Fruit fly (Drosophila melanogaster) whole organism, embryonic: ENCODE results near the gene Pss.

Experiments used
- Atf-2 ChIP-seq: fragments of 200-800 bp; sonication (Bioruptor generic); optimal IDR thresholded peaks from 2 replicates; lab custom pipeline; 2016; ENCODE audit warnings: missing biosample characterization, missing genetic modification characterization
- BtbVII ChIP-seq: fragments of 200-800 bp; sonication (Bioruptor generic); optimal IDR thresholded peaks from 3 replicates; lab custom pipeline; 2017; ENCODE audit warnings: missing biosample characterization, mild to moderate bottlenecking, missing genetic modification characterization
- CG10321 ChIP-seq: fragments of 200-800 bp; sonication (Bioruptor generic); IDR thresholded peaks from 2 replicates; pipeline ENCODE4 v1.3.6; 2022; ENCODE audit warnings: missing biosample characterization, missing genetic modification characterization
- CG10431 ChIP-seq: fragments of 200-800 bp; sonication (Bioruptor generic); optimal IDR thresholded peaks from 3 replicates; lab custom pipeline; 2018; ENCODE audit warnings: missing biosample characterization, mild to moderate bottlenecking, missing genetic modification characterization
- CG10543 ChIP-seq: fragments of 200-800 bp; sonication (Bioruptor generic); optimal IDR thresholded peaks from 3 replicates; lab custom pipeline; 2017; ENCODE audit warnings: missing biosample characterization, mild to moderate bottlenecking, missing genetic modification characterization, moderate library complexity
- CG11456 ChIP-seq: fragments of 200-800 bp; sonication (Bioruptor generic); IDR thresholded peaks from 3 replicates; pipeline ENCODE4 v1.3.6; 2022; ENCODE audit warnings: missing biosample characterization, missing genetic modification characterization
- CG12236 ChIP-seq: fragments of 200-800 bp; sonication (Bioruptor generic); optimal IDR thresholded peaks from 2 replicates; lab custom pipeline; 2016; ENCODE audit warnings: missing biosample characterization, missing genetic modification characterization
- CG13424 ChIP-seq: fragments of 200-800 bp; sonication (Bioruptor generic); optimal IDR thresholded peaks from 2 replicates; lab custom pipeline; 2019; ENCODE audit warnings: missing biosample characterization, mild to moderate bottlenecking, missing genetic modification characterization, moderate library complexity
- CG16813 ChIP-seq: fragments of 200-800 bp; sonication (Bioruptor generic); IDR thresholded peaks from 3 replicates; pipeline ENCODE4 v1.3.6; 2022; ENCODE audit warnings: missing biosample characterization, missing genetic modification characterization; ENCODE audit not compliant: partially characterized antibody
- CG17359 ChIP-seq: fragments of 200-800 bp; sonication (Bioruptor generic); optimal IDR thresholded peaks from 3 replicates; lab custom pipeline; 2018; ENCODE audit warnings: missing biosample characterization, mild to moderate bottlenecking, missing genetic modification characterization, moderate library complexity
- CG31224 ChIP-seq: fragments of 200-800 bp; sonication (Bioruptor generic); IDR thresholded peaks from 2 replicates; pipeline ENCODE4 v1.3.6; 2022; ENCODE audit warnings: missing biosample characterization, missing genetic modification characterization
- CG31365 ChIP-seq: fragments of 200-800 bp; sonication (Bioruptor generic); optimal IDR thresholded peaks from 2 replicates; lab custom pipeline; 2018; ENCODE audit warnings: missing biosample characterization, mild to moderate bottlenecking, missing genetic modification characterization
- CG4404 ChIP-seq: fragments of 200-800 bp; sonication (Bioruptor generic); IDR thresholded peaks from 2 replicates; pipeline ENCODE4 v1.3.6; 2022; ENCODE audit warnings: missing biosample characterization, missing genetic modification characterization
- CG4617 ChIP-seq: fragments of 200-800 bp; sonication (Bioruptor generic); optimal IDR thresholded peaks from 3 replicates; lab custom pipeline; 2016; ENCODE audit warnings: missing biosample characterization, missing genetic modification characterization, borderline replicate concordance
- CG6272 ChIP-seq: fragments of 200-800 bp; sonication (Bioruptor generic); IDR thresholded peaks from 2 replicates; pipeline ENCODE4 v1.3.6; 2022; ENCODE audit warnings: missing biosample characterization, missing genetic modification characterization
- CG6813 ChIP-seq: fragments of 200-800 bp; sonication (Bioruptor generic); optimal IDR thresholded peaks from 2 replicates; lab custom pipeline; 2017; ENCODE audit warnings: missing biosample characterization, missing genetic modification characterization, mild to moderate bottlenecking, moderate library complexity, missing genetic modification reagents
- CG7372 ChIP-seq: fragments of 200-800 bp; sonication (Bioruptor generic); IDR thresholded peaks from 2 replicates; pipeline ENCODE4 v1.3.6; 2022; ENCODE audit warnings: missing biosample characterization, missing genetic modification characterization
- CG7556 ChIP-seq: fragments of 200-800 bp; sonication (Bioruptor generic); optimal IDR thresholded peaks from 2 replicates; lab custom pipeline; 2017; ENCODE audit warnings: missing biosample characterization, mild to moderate bottlenecking, missing genetic modification characterization
- CG7963 ChIP-seq: fragments of 200-800 bp; sonication (Bioruptor generic); IDR thresholded peaks from 3 replicates; pipeline ENCODE4 v1.3.6; 2022; ENCODE audit warnings: missing biosample characterization, missing genetic modification characterization; ENCODE audit not compliant: partially characterized antibody
- CG8924 ChIP-seq: fragments of 200-800 bp; optimal IDR thresholded peaks from 3 replicates; lab custom pipeline; 2019; ENCODE audit warnings: missing biosample characterization, mild to moderate bottlenecking, missing genetic modification characterization, moderate library complexity
- CG9817 ChIP-seq: fragments of 200-800 bp; sonication (Bioruptor generic); optimal IDR thresholded peaks from 2 replicates; lab custom pipeline; 2018; ENCODE audit warnings: missing biosample characterization, mild to moderate bottlenecking, missing genetic modification characterization, moderate library complexity
- CoRest ChIP-seq: fragments of 200-800 bp; sonication (Bioruptor generic); optimal IDR thresholded peaks from 3 replicates; lab custom pipeline; 2018; ENCODE audit warnings: missing biosample characterization, mild to moderate bottlenecking, missing genetic modification characterization, moderate library complexity
- Deaf1 ChIP-seq: fragments of 200-800 bp; optimal IDR thresholded peaks from 3 replicates; lab custom pipeline; 2019; ENCODE audit warnings: missing biosample characterization, mild to moderate bottlenecking, missing genetic modification characterization, moderate library complexity
- Ets97D ChIP-seq: fragments of 200-800 bp; sonication (Bioruptor generic); optimal IDR thresholded peaks from 3 replicates; lab custom pipeline; 2016; ENCODE audit warnings: missing biosample characterization, missing genetic modification characterization
- Fer2 ChIP-seq: fragments of 200-800 bp; sonication (Bioruptor generic); optimal IDR thresholded peaks from 2 replicates; lab custom pipeline; 2018; ENCODE audit warnings: missing biosample characterization, mild to moderate bottlenecking, missing genetic modification characterization, moderate library complexity
- Hand ChIP-seq: fragments of 200-800 bp; sonication (Bioruptor generic); optimal IDR thresholded peaks from 2 replicates; lab custom pipeline; 2017; ENCODE audit warnings: mild to moderate bottlenecking, missing biosample characterization, missing genetic modification reagents, missing genetic modification characterization
- Hey ChIP-seq: fragments of 200-800 bp; sonication (Bioruptor generic); optimal IDR thresholded peaks from 3 replicates; lab custom pipeline; 2018; ENCODE audit warnings: missing biosample characterization, mild to moderate bottlenecking, missing genetic modification characterization
- HmgD ChIP-seq: fragments of 200-800 bp; sonication (Bioruptor generic); optimal IDR thresholded peaks from 3 replicates; lab custom pipeline; 2016; ENCODE audit warnings: missing biosample characterization, missing genetic modification characterization
- Mes4 ChIP-seq: fragments of 200-800 bp; sonication (Bioruptor generic); optimal IDR thresholded peaks from 2 replicates; lab custom pipeline; 2016; ENCODE audit warnings: missing biosample characterization, missing genetic modification characterization
- Neu2 ChIP-seq: fragments of 200-800 bp; sonication (Bioruptor generic); optimal IDR thresholded peaks from 3 replicates; lab custom pipeline; 2016; ENCODE audit warnings: missing biosample characterization, missing genetic modification characterization, borderline replicate concordance
- NfI ChIP-seq: fragments of 200-800 bp; sonication (Bioruptor generic); optimal IDR thresholded peaks from 3 replicates; lab custom pipeline; 2018; ENCODE audit warnings: missing biosample characterization, mild to moderate bottlenecking, missing genetic modification characterization, moderate library complexity
- Side ChIP-seq: fragments of 200-800 bp; sonication (Bioruptor generic); optimal IDR thresholded peaks from 2 replicates; lab custom pipeline; 2016; ENCODE audit warnings: missing biosample characterization, missing genetic modification characterization
- Six4 ChIP-seq: fragments of 200-800 bp; sonication (Bioruptor generic); optimal IDR thresholded peaks from 2 replicates; lab custom pipeline; 2016; ENCODE audit warnings: missing biosample characterization, missing genetic modification characterization
- ara ChIP-seq: fragments of 200-800 bp; sonication (Bioruptor generic); IDR thresholded peaks from 2 replicates; pipeline ENCODE4 v1.3.6; 2022; ENCODE audit warnings: missing biosample characterization, missing genetic modification characterization
- bsh ChIP-seq, 2 experiments: fragments of 200-800 bp; sonication (Bioruptor generic); optimal IDR thresholded peaks; 2 replicates each; lab custom pipeline; 2017 to 2018; ENCODE audit warnings: mild to moderate bottlenecking in 2 of 2, missing biosample characterization in 2 of 2, missing genetic modification characterization in 2 of 2, moderate library complexity in 1 of 2
- danr ChIP-seq: fragments of 200-800 bp; sonication (Bioruptor generic); IDR thresholded peaks from 2 replicates; pipeline ENCODE4 v1.3.6; 2022; ENCODE audit warnings: missing biosample characterization, missing genetic modification characterization
- dmrt99B ChIP-seq: fragments of 200-800 bp; sonication (Bioruptor generic); optimal IDR thresholded peaks from 2 replicates; lab custom pipeline; 2018; ENCODE audit warnings: missing biosample characterization, mild to moderate bottlenecking, missing genetic modification characterization, moderate library complexity
- ewg ChIP-seq: fragments of 200-800 bp; sonication (Bioruptor generic); optimal IDR thresholded peaks from 3 replicates; lab custom pipeline; 2017; ENCODE audit warnings: mild to moderate bottlenecking, missing biosample characterization, missing genetic modification reagents, missing genetic modification characterization
- gcm ChIP-seq: fragments of 200-800 bp; sonication (Bioruptor generic); optimal IDR thresholded peaks from 2 replicates; lab custom pipeline; 2019; ENCODE audit warnings: missing biosample characterization, mild to moderate bottlenecking, missing genetic modification characterization, moderate library complexity
- odd ChIP-seq: fragments of 200-800 bp; sonication (Bioruptor generic); optimal IDR thresholded peaks from 2 replicates; lab custom pipeline; 2017; ENCODE audit warnings: missing biosample characterization, mild to moderate bottlenecking, missing genetic modification characterization
- pros ChIP-seq: fragments of 200-800 bp; sonication (Bioruptor generic); optimal IDR thresholded peaks from 3 replicates; lab custom pipeline; 2019; ENCODE audit warnings: missing biosample characterization, mild to moderate bottlenecking, missing genetic modification characterization, moderate library complexity
- ro ChIP-seq: fragments of 200-800 bp; sonication (Bioruptor generic); IDR thresholded peaks from 2 replicates; pipeline ENCODE4 v1.3.6; 2022; ENCODE audit warnings: missing biosample characterization, missing genetic modification characterization
- run ChIP-seq: fragments of 200-800 bp; sonication (Bioruptor generic); optimal IDR thresholded peaks from 3 replicates; lab custom pipeline; 2018; ENCODE audit warnings: missing biosample characterization, mild to moderate bottlenecking, missing genetic modification characterization
- shn ChIP-seq: fragments of 200-800 bp; sonication (Bioruptor generic); optimal IDR thresholded peaks from 3 replicates; lab custom pipeline; 2016; ENCODE audit warnings: missing biosample characterization, missing genetic modification characterization
- slbo ChIP-seq: fragments of 200-800 bp; sonication (Bioruptor generic); IDR thresholded peaks from 2 replicates; pipeline ENCODE4 v1.3.6; 2022; ENCODE audit warnings: missing biosample characterization, missing genetic modification characterization
- tll ChIP-seq, 2 experiments: fragments of 200-800 bp in 1 of 2; fragments of >200 bp in 1 of 2; sonication (Bioruptor generic) in 1 of 2; optimal IDR thresholded peaks; 2 replicates each; lab custom pipeline; 2017 to 2019; ENCODE audit warnings: missing biosample characterization in 2 of 2, missing genetic modification characterization in 2 of 2, mild to moderate bottlenecking in 1 of 2, moderate library complexity in 1 of 2
- ttk ChIP-seq: fragments of 200-800 bp; sonication (Bioruptor generic); IDR thresholded peaks from 2 replicates; pipeline ENCODE4 v2.1.2; 2022; ENCODE audit warnings: missing biosample characterization, missing genetic modification characterization
- unpg ChIP-seq: fragments of 200-800 bp; sonication (Bioruptor generic); optimal IDR thresholded peaks from 3 replicates; lab custom pipeline; 2018; ENCODE audit warnings: missing biosample characterization, mild to moderate bottlenecking, missing genetic modification characterization, moderate library complexity
- wor ChIP-seq: fragments of 200-800 bp; sonication (Bioruptor generic); IDR thresholded peaks from 2 replicates; pipeline ENCODE4 v1.3.6; 2022; ENCODE audit warnings: missing biosample characterization, missing genetic modification characterization
- z ChIP-seq: fragments of 200-800 bp; sonication (Bioruptor generic); IDR thresholded peaks from 3 replicates; pipeline ENCODE4 v1.3.6; 2022; ENCODE audit warnings: missing biosample characterization, missing genetic modification characterization

Gene Pss

dm6 chr3L:20517179-20517834 lies 8.7 kb downstream of the Pss start (continued):
- no peak for TF ChIP-seq Ets97D
- TF ChIP-seq CG4617 (GFP tag; lab: Kevin White, UChicago): no peak
- TF ChIP-seq ro: no peak
- TF ChIP-seq wor (GFP tag; lab: Robert Waterston, UW): no peak
- no peak for TF ChIP-seq CG6813 (GFP tag; lab: Kevin White, UChicago)
- TF ChIP-seq CG17359 (tag; lab: Kevin White, UChicago): no peak
- TF ChIP-seq Deaf1 (tag; lab: Kevin White, UChicago): peak; percentile 77
- TF ChIP-seq Mes4 (GFP tag; lab: Kevin White, UChicago): no peak
- no peak for TF ChIP-seq ara (GFP tag; lab: Robert Waterston, UW)
- TF ChIP-seq CG4404 (GFP tag; lab: Robert Waterston, UW): no peak
- TF ChIP-seq BtbVII (GFP tag; lab: Kevin White, UChicago): no peak
- TF ChIP-seq bsh (GFP tag; optimal IDR thresholded peaks at IDR 0.05; lab: Kevin White, UChicago): no peak
- TF ChIP-seq Neu2 (GFP tag; lab: Kevin White, UChicago): no peak
- no peak for TF ChIP-seq shn
- no peak for TF ChIP-seq CG6272 (GFP tag; lab: Robert Waterston, UW)
- no peak for TF ChIP-seq NfI (GFP tag; lab: Kevin White, UChicago)
- peak; percentile 17 for TF ChIP-seq Side (GFP tag; lab: Kevin White, UChicago)
- TF ChIP-seq CG8924 (tag; lab: Kevin White, UChicago): no peak
- no peak for TF ChIP-seq slbo (GFP tag; lab: Robert Waterston, UW)
- peak; percentile 63 for TF ChIP-seq ttk (GFP tag; lab: Robert Waterston, UW)
- TF ChIP-seq CG31365 (tag; lab: Kevin White, UChicago): no peak
- no peak for TF ChIP-seq CG7556 (GFP tag; lab: Kevin White, UChicago)
- TF ChIP-seq Hand: no peak
- TF ChIP-seq ewg: peak; percentile 27
- TF ChIP-seq Hey (tag; lab: Kevin White, UChicago): no peak
- TF ChIP-seq unpg: no peak
- TF ChIP-seq tll (GFP tag; optimal IDR thresholded peaks at IDR 0.05; lab: Kevin White, UChicago): peak in 1 of 2 experiments; percentile 99
- TF ChIP-seq z (GFP tag; lab: Robert Waterston, UW): no peak
- TF ChIP-seq CG16813 (GFP tag; lab: Robert Waterston, UW): 0 out of 3 replicates have a peak, but pooled peaks have one; percentile 28
- TF ChIP-seq CG7963 (GFP tag; lab: Robert Waterston, UW): no peak
- no peak for TF ChIP-seq CG7372 (GFP tag; lab: Robert Waterston, UW)
- TF ChIP-seq dmrt99B (tag; lab: Kevin White, UChicago): no peak
- no peak for TF ChIP-seq CG11456 (GFP tag; lab: Robert Waterston, UW)
- TF ChIP-seq Fer2 (tag; lab: Kevin White, UChicago): no peak
- no peak for TF ChIP-seq danr (GFP tag; lab: Robert Waterston, UW)
- TF ChIP-seq pros (GFP tag; lab: Kevin White, UChicago): peak; percentile 94
- no peak for TF ChIP-seq run
- TF ChIP-seq Six4 (GFP tag; lab: Kevin White, UChicago): no peak
- no peak for TF ChIP-seq CG12236 (GFP tag; lab: Kevin White, UChicago)
- no peak for TF ChIP-seq CG13424 (tag; lab: Kevin White, UChicago)
- TF ChIP-seq CG31224: no peak
- no peak for TF ChIP-seq gcm (GFP tag; lab: Kevin White, UChicago)
- no peak for TF ChIP-seq Atf-2 (GFP tag; lab: Kevin White, UChicago)
- TF ChIP-seq odd (GFP tag; lab: Kevin White, UChicago): no peak
- peak; percentile 86 for TF ChIP-seq CG10321 (GFP tag; lab: Robert Waterston, UW)
- no peak for TF ChIP-seq HmgD (GFP tag; lab: Kevin White, UChicago)
- TF ChIP-seq CG10431: no peak
- TF ChIP-seq CG10543 (GFP tag; lab: Kevin White, UChicago): no peak
- no peak for TF ChIP-seq CG9817 (tag; lab: Kevin White, UChicago)
- TF ChIP-seq CoRest: no peak
